Worm (Caenorhabditis elegans) whole organism, L3 larva: ENCODE results near the gene C27A2.8.

ENCODE experiments used
- R02D3.7 ChIP-seq: fragments of 150-350 bp; optimal IDR thresholded peaks from 2 replicates; lab custom pipeline; 2014; ENCODE audit warnings: missing biosample characterization, missing genetic modification characterization
- ZK546.5 ChIP-seq: sonication (generic microtip); optimal IDR thresholded peaks from 2 replicates; lab custom pipeline; 2017; ENCODE audit warnings: missing biosample characterization, missing genetic modification characterization
- aly-2 ChIP-seq: fragments of 150-350 bp; optimal IDR thresholded peaks from 2 replicates; lab custom pipeline; 2014; ENCODE audit warnings: missing biosample characterization, missing genetic modification characterization
- ama-1 ChIP-seq: fragments of 150-350 bp; optimal IDR thresholded peaks from 2 replicates; lab custom pipeline; 2018
- ceh-28 ChIP-seq: fragments of 150-350 bp; optimal IDR thresholded peaks from 2 replicates; lab custom pipeline; 2014; ENCODE audit warnings: missing biosample characterization, missing genetic modification reagents, missing genetic modification characterization
- ceh-82 ChIP-seq: fragments of 150-350 bp; optimal IDR thresholded peaks from 2 replicates; lab custom pipeline; 2014; ENCODE audit warnings: missing biosample characterization, missing genetic modification characterization
- ceh-9 ChIP-seq: sonication (generic microtip); optimal IDR thresholded peaks from 2 replicates; lab custom pipeline; 2018; ENCODE audit warnings: missing biosample characterization, missing genetic modification characterization
- daf-12 ChIP-seq: fragments of 150-350 bp; optimal IDR thresholded peaks from 2 replicates; lab custom pipeline; 2014; ENCODE audit warnings: missing biosample characterization, missing genetic modification reagents, missing genetic modification characterization
- egl-27 ChIP-seq: sonication (generic microtip); optimal IDR thresholded peaks from 4 replicates; lab custom pipeline; 2017; ENCODE audit warnings: missing biosample characterization, missing genetic modification reagents, missing genetic modification characterization
- egl-5 ChIP-seq: fragments of 150-350 bp; optimal IDR thresholded peaks from 2 replicates; lab custom pipeline; 2017; ENCODE audit warnings: missing biosample characterization, missing genetic modification reagents, missing genetic modification characterization, inconsistent platforms
- elt-1 ChIP-seq: fragments of 150-350 bp; optimal IDR thresholded peaks from 2 replicates; lab custom pipeline; 2014; ENCODE audit warnings: missing biosample characterization, missing genetic modification characterization
- elt-2 ChIP-seq: sonication (generic microtip); optimal IDR thresholded peaks from 2 replicates; lab custom pipeline; 2016; ENCODE audit warnings: missing genetic modification reagents, mild to moderate bottlenecking, missing genetic modification characterization, missing compliant biosample characterization
- elt-3 ChIP-seq, 3 experiments: fragments of 150-350 bp in 1 of 3; sonication (generic microtip) in 2 of 3; optimal IDR thresholded peaks; 2 replicates in 2 of 3; 4 replicates in 1 of 3; lab custom pipeline; 2014 to 2017; ENCODE audit warnings: missing biosample characterization in 3 of 3, missing genetic modification characterization in 3 of 3
- eor-1 ChIP-seq, 2 experiments: fragments of 150-350 bp; optimal IDR thresholded peaks; 2 replicates each; lab custom pipeline; 2014 to 2018; ENCODE audit warnings: missing biosample characterization in 2 of 2, missing genetic modification characterization in 2 of 2
- fkh-10 ChIP-seq: sonication (generic microtip); optimal IDR thresholded peaks from 2 replicates; lab custom pipeline; 2017; ENCODE audit warnings: missing biosample characterization, missing genetic modification reagents, missing genetic modification characterization
- fkh-2 ChIP-seq: fragments of 150-350 bp; optimal IDR thresholded peaks from 2 replicates; lab custom pipeline; 2014; ENCODE audit warnings: missing biosample characterization, missing genetic modification reagents, missing genetic modification characterization
- hmg-11 ChIP-seq: sonication (generic microtip); optimal IDR thresholded peaks from 2 replicates; lab custom pipeline; 2016; ENCODE audit warnings: missing genetic modification characterization, missing compliant biosample characterization
- jun-1 ChIP-seq: fragments of 150-350 bp; optimal IDR thresholded peaks from 2 replicates; lab custom pipeline; 2014; ENCODE audit warnings: missing biosample characterization, missing genetic modification reagents, missing genetic modification characterization
- lin-15B ChIP-seq: fragments of 150-350 bp; optimal IDR thresholded peaks from 2 replicates; lab custom pipeline; 2014; ENCODE audit warnings: missing biosample characterization, missing genetic modification characterization
- lin-39 ChIP-seq: fragments of 150-350 bp; optimal IDR thresholded peaks from 2 replicates; lab custom pipeline; 2018; ENCODE audit warnings: missing biosample characterization, missing genetic modification reagents, missing genetic modification characterization
- lsy-12 ChIP-seq: sonication (generic microtip); optimal IDR thresholded peaks from 2 replicates; lab custom pipeline; 2016; ENCODE audit warnings: mild to moderate bottlenecking, missing genetic modification characterization, missing compliant biosample characterization
- nfya-1 ChIP-seq: sonication (generic microtip); optimal IDR thresholded peaks from 2 replicates; lab custom pipeline; 2017; ENCODE audit warnings: missing genetic modification characterization, mild to moderate bottlenecking, missing compliant biosample characterization, antibody characterized with exemption, moderate library complexity; ENCODE audit not compliant: insufficient read depth
- nhr-12 ChIP-seq: fragments of 150-350 bp; optimal IDR thresholded peaks from 2 replicates; lab custom pipeline; 2014; ENCODE audit warnings: missing biosample characterization, missing genetic modification characterization
- nhr-23 ChIP-seq: fragments of 150-350 bp; optimal IDR thresholded peaks from 2 replicates; lab custom pipeline; 2014; ENCODE audit warnings: missing biosample characterization, missing genetic modification reagents, missing genetic modification characterization
- nhr-25 ChIP-seq: sonication (generic microtip); optimal IDR thresholded peaks from 2 replicates; lab custom pipeline; 2017; ENCODE audit warnings: missing biosample characterization, missing genetic modification characterization
- nhr-43 ChIP-seq: sonication (generic microtip); optimal IDR thresholded peaks from 2 replicates; lab custom pipeline; 2016; ENCODE audit warnings: mild to moderate bottlenecking, missing genetic modification characterization, missing compliant biosample characterization; ENCODE audit not compliant: poor library complexity, severe bottlenecking
- nhr-77 ChIP-seq: fragments of 150-350 bp; optimal IDR thresholded peaks from 2 replicates; lab custom pipeline; 2014; ENCODE audit warnings: missing biosample characterization, missing genetic modification characterization
- pha-4 ChIP-seq: fragments of 150-350 bp; optimal IDR thresholded peaks from 2 replicates; lab custom pipeline; 2014; ENCODE audit warnings: missing biosample characterization, missing genetic modification reagents, missing genetic modification characterization
- pqm-1 ChIP-seq: fragments of 150-350 bp; optimal IDR thresholded peaks from 2 replicates; lab custom pipeline; 2017; ENCODE audit warnings: missing biosample characterization, missing genetic modification characterization, inconsistent platforms
- sea-2 ChIP-seq: fragments of 150-350 bp; sonication (generic microtip); optimal IDR thresholded peaks from 4 replicates; lab custom pipeline; 2014; ENCODE audit warnings: missing biosample characterization, missing genetic modification reagents, missing genetic modification characterization
- snpc-4 ChIP-seq: fragments of 150-350 bp; optimal IDR thresholded peaks from 2 replicates; lab custom pipeline; 2014; ENCODE audit warnings: missing biosample characterization, missing genetic modification characterization
- tbx-2 ChIP-seq: sonication (generic microtip); optimal IDR thresholded peaks from 2 replicates; lab custom pipeline; 2016; ENCODE audit warnings: mild to moderate bottlenecking, missing genetic modification characterization, missing compliant biosample characterization
- unc-39 ChIP-seq: sonication (generic microtip); optimal IDR thresholded peaks from 4 replicates; lab custom pipeline; 2017; ENCODE audit warnings: missing biosample characterization, missing genetic modification characterization
- unc-62 ChIP-seq: fragments of 150-350 bp; sonication (generic microtip); optimal IDR thresholded peaks from 4 replicates; lab custom pipeline; 2014; ENCODE audit warnings: missing biosample characterization, missing genetic modification reagents, missing genetic modification characterization
- zag-1 ChIP-seq: fragments of 150-350 bp; optimal IDR thresholded peaks from 2 replicates; lab custom pipeline; 2014; ENCODE audit warnings: missing biosample characterization, missing genetic modification characterization
- ztf-11 ChIP-seq: fragments of 150-350 bp; optimal IDR thresholded peaks from 2 replicates; lab custom pipeline; 2014; ENCODE audit warnings: missing biosample characterization, missing genetic modification characterization
- ztf-4 ChIP-seq: fragments of 150-350 bp; optimal IDR thresholded peaks from 2 replicates; lab custom pipeline; 2014; ENCODE audit warnings: missing biosample characterization, missing genetic modification characterization

The C27A2.8 gene

ce11 chrII:5042381-5042930 lies 25.4 kb downstream of the C27A2.8 start:
- TF ChIP-seq snpc-4 (no peak), aly-2 (tag; lab: Kevin White, UChicago) (no peak), nfya-1 (peak; percentile 52), ceh-82 (tag; lab: Kevin White, UChicago) (no peak), egl-5 (no peak), hmg-11 (peak; percentile 55), nhr-23 (tag; lab: Kevin White, UChicago) (no peak), ZK546.5 (no peak), pqm-1 (no peak), lin-15B (tag; lab: Kevin White, UChicago) (peak; percentile 23), daf-12 (tag; lab: Kevin White, UChicago) (no peak), nhr-77 (tag; lab: Kevin White, UChicago) (no peak), lin-39 (peak; percentile 23)

- TF ChIP-seq pha-4 (tag; lab: Kevin White, UChicago): peak; percentile 5
- TF ChIP-seq zag-1 (tag; lab: Kevin White, UChicago): no peak
- no peak for TF ChIP-seq elt-1 (tag; lab: Kevin White, UChicago)
- TF ChIP-seq, all 47 proteins: peak for 1
These were observed 27.1 kb downstream of the C27A2.8 start, which contains the start of gene F33G12.7 for ce11 chrII:5040631-5041156. Gene F33G12.7 (minus strand): TSS chrII:5040681.

ce11 chrII:5039912-5040311 lies 27.9 kb downstream of the C27A2.8 start, which contains the start of gene golg-2:
Gene golg-2 (minus strand): TSS chrII:5040091.
- TF ChIP-seq ztf-4 (tag; lab: Kevin White, UChicago) (no peak), egl-5 (no peak), ceh-82 (tag; lab: Kevin White, UChicago) (no peak), nhr-25 (no peak), nhr-43 (tag; lab: Kevin White, UChicago) (no peak), ama-1 (peak; percentile 47), egl-27 (no peak), nfya-1 (peak; percentile 17), pha-4 (tag; lab: Kevin White, UChicago) (peak; percentile 37), daf-12 (tag; lab: Kevin White, UChicago) (no peak), nhr-23 (tag; lab: Kevin White, UChicago) (no peak), elt-2 (tag; lab: Kevin White, UChicago) (peak; percentile 48), lsy-12 (tag; lab: Kevin White, UChicago) (no peak), ceh-9 (tag; lab: Kevin White, UChicago) (no peak), elt-1 (tag; lab: Kevin White, UChicago) (no peak), hmg-11 (peak; percentile 20), ztf-11 (tag; lab: Kevin White, UChicago) (no peak), ceh-28 (tag; lab: Kevin White, UChicago) (no peak), tbx-2 (tag; lab: Kevin White, UChicago) (no peak)

ce11 chrII:5036128-5036527 lies 31.7 kb downstream of the C27A2.8 start, which contains the start of gene lrr-1:
Gene lrr-1 (minus strand): TSS chrII:5036439.
- TF ChIP-seq fkh-10 (no peak), ama-1 (no peak), ztf-4 (tag; lab: Kevin White, UChicago) (no peak), jun-1 (tag; lab: Kevin White, UChicago) (no peak), nhr-77 (tag; lab: Kevin White, UChicago) (peak; percentile 12), elt-2 (tag; lab: Kevin White, UChicago) (peak; percentile 32)

ce11 chrII:5033935-5034334 lies 33.9 kb downstream of the C27A2.8 start, which contains the start of gene F33G12.3:
Gene F33G12.3 (minus strand): TSS chrII:5034035.
- no peak for TF ChIP-seq sea-2
- TF ChIP-seq fkh-2 (tag; lab: Kevin White, UChicago): no peak
- TF ChIP-seq lin-39: no peak
- TF ChIP-seq elt-2 (tag; lab: Kevin White, UChicago): no peak
- no peak for TF ChIP-seq eor-1 (tag; optimal IDR thresholded peaks at IDR 0.05; lab: Kevin White, UChicago)
- no peak for TF ChIP-seq unc-39 (tag; lab: Kevin White, UChicago)
- TF ChIP-seq elt-3 (tag; optimal IDR thresholded peaks at IDR 0.05; lab: Kevin White, UChicago): no peak
- TF ChIP-seq lin-15B (tag; lab: Kevin White, UChicago): no peak
- TF ChIP-seq elt-1 (tag; lab: Kevin White, UChicago): no peak
- no peak for TF ChIP-seq nhr-23 (tag; lab: Kevin White, UChicago)
- TF ChIP-seq pha-4 (tag; lab: Kevin White, UChicago): no peak
- no peak for TF ChIP-seq R02D3.7 (tag; lab: Kevin White, UChicago)
- no peak for TF ChIP-seq unc-62 (GFP tag; lab: Kevin White, UChicago)
- TF ChIP-seq lsy-12 (tag; lab: Kevin White, UChicago): no peak
- no peak for TF ChIP-seq snpc-4
- no peak for TF ChIP-seq nhr-12 (tag; lab: Kevin White, UChicago)
- no peak for TF ChIP-seq ama-1
- no peak for TF ChIP-seq nhr-25
- no peak for TF ChIP-seq fkh-10
